Worm (Caenorhabditis elegans): ENCODE results near the gene frpr-10.
A peak's percentile ranks its signal among the peaks of the same experiment; 100 is the strongest.

frpr-10 gene

ce11 chrIV:7983728-7984346, 26.2 kb downstream of the frpr-10 start (continued):
- TF ChIP-seq set-16 (GFP tag; IDR thresholded peaks at IDR 0.05) (no peak), cey-2 (tag; optimal IDR thresholded peaks at IDR 0.05; ENCODE audit: borderline replicate concordance, insufficient read depth) (no peak), F26F4.8 (GFP tag; conservative IDR thresholded peaks at IDR 0.05) (0 out of 2 replicates have a peak, but pooled peaks have one; percentile 29), skn-1 (tag; optimal IDR thresholded peaks at IDR 0.05) (no peak), Y5F2A.4 (GFP tag; optimal IDR thresholded peaks at IDR 0.05) (no peak)

ce11 chrIV:7985737-7986136, 28.1 kb downstream of the frpr-10 start:
- TF ChIP-seq hif-1 (tag; optimal IDR thresholded peaks at IDR 0.05), result no peak
- no peak for TF ChIP-seq duxl-1 (tag; optimal IDR thresholded peaks at IDR 0.05; ENCODE audit: poor library complexity)
- no peak for TF ChIP-seq zfp-2 (tag; optimal IDR thresholded peaks at IDR 0.05)
- peak; percentile 29 for TF ChIP-seq nhr-48 (tag; optimal IDR thresholded peaks at IDR 0.05)
- TF ChIP-seq ceh-32 (tag; optimal IDR thresholded peaks at IDR 0.05; ENCODE audit: poor library complexity), result no peak
- peak; percentile 38 for TF ChIP-seq hlh-30 (tag; optimal IDR thresholded peaks at IDR 0.05; ENCODE audit: insufficient read depth)
- peak; percentile 47 for TF ChIP-seq aha-1 (tag)
- TF ChIP-seq hlh-11 (tag; optimal IDR thresholded peaks at IDR 0.05), result peak; percentile 27
- TF ChIP-seq tag-97 (GFP tag; IDR thresholded peaks at IDR 0.05), result no peak
- no peak for TF ChIP-seq mxl-2 (GFP tag; conservative IDR thresholded peaks at IDR 0.05)
- TF ChIP-seq set-16 (GFP tag; IDR thresholded peaks at IDR 0.05), result no peak
- no peak for TF ChIP-seq unc-130 (GFP tag; optimal IDR thresholded peaks at IDR 0.05)
- no peak for TF ChIP-seq vab-7 (GFP tag; IDR thresholded peaks at IDR 0.05)
- no peak for TF ChIP-seq nhr-25 (tag; optimal IDR thresholded peaks at IDR 0.05; ENCODE audit: borderline replicate concordance, insufficient read depth)
- no peak for TF ChIP-seq Y105C5A.15 (GFP tag; IDR thresholded peaks at IDR 0.05)
- TF ChIP-seq lsy-2 (tag; optimal IDR thresholded peaks at IDR 0.05), result no peak
- TF ChIP-seq F10B5.3 (tag; optimal IDR thresholded peaks at IDR 0.05), result no peak
- TF ChIP-seq lin-29 (GFP tag; IDR thresholded peaks at IDR 0.05), result no peak
- no peak for TF ChIP-seq dmd-8 (GFP tag; IDR thresholded peaks at IDR 0.05)
- TF ChIP-seq F37D6.2 (tag; optimal IDR thresholded peaks at IDR 0.05), result no peak
- no peak for TF ChIP-seq rbr-2 (tag; optimal IDR thresholded peaks at IDR 0.05)
- no peak for TF ChIP-seq D1046.2 (GFP tag; IDR thresholded peaks at IDR 0.05)
- peak in 1 of 2 experiments; percentile 49 for TF ChIP-seq mdl-1 (tag; optimal IDR thresholded peaks at IDR 0.05)
- TF ChIP-seq nhr-102 (tag; optimal IDR thresholded peaks at IDR 0.05), result no peak
- TF ChIP-seq Y75B8A.6 (GFP tag; IDR thresholded peaks at IDR 0.05), result no peak
- TF ChIP-seq madf-9 (GFP tag; conservative IDR thresholded peaks at IDR 0.05), result no peak
- peak; percentile 61 for TF ChIP-seq mxl-3 (GFP tag; optimal IDR thresholded peaks at IDR 0.05)
- no peak for TF ChIP-seq ceh-62 (tag; optimal IDR thresholded peaks at IDR 0.05)
- no peak for TF ChIP-seq ceh-28 (tag; optimal IDR thresholded peaks at IDR 0.05)
- no peak for TF ChIP-seq skn-1 (tag; optimal IDR thresholded peaks at IDR 0.05)
- no peak for TF ChIP-seq dmd-9 (GFP tag; IDR thresholded peaks at IDR 0.05)
- peak; percentile 46 for TF ChIP-seq nhr-28 (tag; optimal IDR thresholded peaks at IDR 0.05)
- TF ChIP-seq zip-2 (tag; optimal IDR thresholded peaks at IDR 0.05), result no peak
- TF ChIP-seq zip-11 (GFP tag; IDR thresholded peaks at IDR 0.05), result no peak
- TF ChIP-seq ceh-44 (GFP tag; IDR thresholded peaks at IDR 0.05), result no peak
- no peak for TF ChIP-seq nhr-111 (GFP tag; optimal IDR thresholded peaks at IDR 0.05)
- TF ChIP-seq nhr-77 (tag; optimal IDR thresholded peaks at IDR 0.05), result no peak
- TF ChIP-seq ama-1 (optimal IDR thresholded peaks at IDR 0.05), result no peak
- TF ChIP-seq ZK546.5 (tag; optimal IDR thresholded peaks at IDR 0.05), result no peak
- TF ChIP-seq ctbp-1 (GFP tag; IDR thresholded peaks at IDR 0.05), result no peak
- no peak for TF ChIP-seq spr-1 (tag; optimal IDR thresholded peaks at IDR 0.05)
- TF ChIP-seq zag-1 (tag; optimal IDR thresholded peaks at IDR 0.05), result no peak

Measured in whole organism, L4 larva.